Fruit fly (Drosophila melanogaster): ENCODE measurements around the gene Pfdn2.

The Pfdn2 gene

DNA sequence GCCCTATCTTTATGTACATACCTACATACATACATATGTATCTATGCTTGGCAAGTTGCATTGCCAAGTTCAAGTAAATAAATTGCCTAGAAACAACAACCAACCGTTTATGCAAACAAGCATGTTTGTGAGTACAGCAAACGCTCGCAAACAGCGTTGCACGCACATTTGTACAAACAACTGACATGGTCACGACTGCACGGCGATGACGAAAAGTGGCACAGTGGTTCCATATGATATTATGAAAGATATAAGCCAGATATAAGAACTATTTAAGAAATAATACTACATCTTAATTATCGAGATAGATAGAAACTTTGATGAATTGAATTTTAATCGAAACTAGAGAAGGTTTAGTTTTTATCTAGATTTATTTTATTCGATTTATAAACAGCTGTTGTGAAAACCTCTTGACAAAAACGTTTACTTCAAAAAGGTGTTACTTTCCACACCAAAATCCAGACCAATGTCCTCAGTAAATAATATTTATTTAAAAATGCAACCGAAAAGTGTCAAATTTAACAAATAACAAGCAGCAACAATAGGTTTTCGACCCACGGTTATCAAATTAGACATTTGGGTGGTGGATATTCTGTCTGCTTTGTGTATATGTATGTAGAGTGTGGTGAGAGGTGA is 15.7 kb upstream of the Pfdn2 start:
- TF ChIP-seq CG5204 (GFP tag; optimal IDR thresholded peaks at IDR 0.05) (peak; percentile 50), CG11617 (GFP tag; optimal IDR thresholded peaks at IDR 0.05) (peak; percentile 77), CG14711 (tag; optimal IDR thresholded peaks at IDR 0.05) (peak; percentile 29), CG1620 (GFP tag; optimal IDR thresholded peaks at IDR 0.05) (no peak), tj (GFP tag; optimal IDR thresholded peaks at IDR 0.05) (peak; percentile 63), cnc (optimal IDR thresholded peaks at IDR 0.05) (no peak), CG7045 (GFP tag; optimal IDR thresholded peaks at IDR 0.05) (peak; percentile 39), ovo (GFP tag; optimal IDR thresholded peaks at IDR 0.05) (no peak), pad (GFP tag; optimal IDR thresholded peaks at IDR 0.05) (peak; percentile 15), bab1 (GFP tag; optimal IDR thresholded peaks at IDR 0.05) (peak; percentile 59), Mnt (GFP tag; optimal IDR thresholded peaks at IDR 0.05) (no peak), CG33017 (tag; optimal IDR thresholded peaks at IDR 0.05) (peak; percentile 48), CG7101 (tag; optimal IDR thresholded peaks at IDR 0.05) (peak; percentile 47), CG12768 (GFP tag; optimal IDR thresholded peaks at IDR 0.05) (no peak), kay (GFP tag; ENCODE audit: borderline replicate concordance) (peak; percentile 86)

DNA sequence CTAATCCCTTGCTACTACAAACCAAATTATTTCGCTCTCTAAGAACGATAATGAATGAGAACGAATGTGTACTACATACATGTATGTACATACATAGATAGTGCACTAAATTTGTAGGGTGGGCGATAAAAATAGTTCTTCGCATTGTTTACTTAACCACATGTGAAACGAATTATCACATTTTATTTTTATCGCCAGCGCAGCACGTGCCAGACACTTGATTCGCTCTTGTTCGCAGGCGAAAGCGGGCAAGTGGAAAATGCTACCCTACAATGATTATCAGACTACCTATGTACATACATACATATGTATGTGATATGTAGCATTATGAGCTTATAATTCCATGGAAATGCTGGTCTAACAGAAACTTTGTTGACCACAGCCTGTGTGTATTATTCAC is 11.6 kb upstream of the Pfdn2 start:
- TF ChIP-seq cic (GFP tag; optimal IDR thresholded peaks at IDR 0.05), result peak; percentile 26
- TF ChIP-seq CG5204 (GFP tag; optimal IDR thresholded peaks at IDR 0.05), result no peak
- TF ChIP-seq CG14711 (tag; optimal IDR thresholded peaks at IDR 0.05), result peak; percentile 7
- peak; percentile 73 for TF ChIP-seq Mnt (GFP tag; optimal IDR thresholded peaks at IDR 0.05)

dm6 chr3L:11084557-11085231 is 10.5 kb upstream of the Pfdn2 start:
- TF ChIP-seq Hr96 (GFP tag; optimal IDR thresholded peaks at IDR 0.05), result no peak
- TF ChIP-seq Clk (GFP tag; optimal IDR thresholded peaks at IDR 0.05), result peak; percentile 88
- peak; percentile 94 for TF ChIP-seq CG7101 (tag; optimal IDR thresholded peaks at IDR 0.05)
- TF ChIP-seq CG12768 (GFP tag; optimal IDR thresholded peaks at IDR 0.05), result peak; percentile 97
- peak; percentile 94 for TF ChIP-seq CG7045 (GFP tag; optimal IDR thresholded peaks at IDR 0.05)
- TF ChIP-seq ovo (GFP tag; optimal IDR thresholded peaks at IDR 0.05), result no peak
- TF ChIP-seq Crg-1 (GFP tag; optimal IDR thresholded peaks at IDR 0.05), result peak; percentile 93
- peak; percentile 96 for TF ChIP-seq bab1 (GFP tag; optimal IDR thresholded peaks at IDR 0.05)
- TF ChIP-seq cnc (optimal IDR thresholded peaks at IDR 0.05), result no peak
- TF ChIP-seq CG11617 (GFP tag; optimal IDR thresholded peaks at IDR 0.05), result peak; percentile 95
- TF ChIP-seq toe (GFP tag; optimal IDR thresholded peaks at IDR 0.05), result no peak
- TF ChIP-seq tj (GFP tag; optimal IDR thresholded peaks at IDR 0.05), result peak; percentile 79
- TF ChIP-seq CG33017 (tag; optimal IDR thresholded peaks at IDR 0.05), result peak; percentile 96
- peak; percentile 65 for TF ChIP-seq Mnt (GFP tag; optimal IDR thresholded peaks at IDR 0.05)
- no peak for TF ChIP-seq CG5204 (GFP tag; optimal IDR thresholded peaks at IDR 0.05)
- TF ChIP-seq kay (GFP tag; ENCODE audit: borderline replicate concordance), result peak; percentile 86
- peak; percentile 93 for TF ChIP-seq CG14711 (tag; optimal IDR thresholded peaks at IDR 0.05)
- TF ChIP-seq pad (GFP tag; optimal IDR thresholded peaks at IDR 0.05), result peak; percentile 85
- TF ChIP-seq cic (GFP tag; optimal IDR thresholded peaks at IDR 0.05), result peak; percentile 82
- TF ChIP-seq CG1620 (GFP tag; optimal IDR thresholded peaks at IDR 0.05), result peak; percentile 93

DNA sequence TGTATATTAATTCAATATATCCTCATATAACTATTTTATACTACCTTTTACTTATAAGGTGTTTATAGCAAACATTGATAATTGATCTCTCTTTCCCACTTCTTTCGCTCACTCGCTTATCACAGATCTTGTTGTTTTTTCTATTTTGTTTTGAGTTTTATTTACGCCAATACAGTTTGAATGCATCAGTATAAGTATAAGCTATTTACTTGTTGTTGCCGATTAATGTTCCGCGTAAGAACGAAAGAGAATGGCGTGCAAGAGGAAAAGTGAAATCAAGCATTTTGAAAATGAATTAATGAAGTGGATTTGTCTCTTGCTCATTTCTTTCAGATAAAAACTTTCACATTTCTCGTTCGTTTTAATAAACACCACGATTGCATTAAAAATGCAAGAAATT is 9.4 kb upstream of the Pfdn2 start:
- peak; percentile 48 for TF ChIP-seq tj (GFP tag; optimal IDR thresholded peaks at IDR 0.05)
- TF ChIP-seq cic (GFP tag; optimal IDR thresholded peaks at IDR 0.05), result peak; percentile 77
- TF ChIP-seq bab1 (GFP tag; optimal IDR thresholded peaks at IDR 0.05), result no peak
- no peak for TF ChIP-seq pad (GFP tag; optimal IDR thresholded peaks at IDR 0.05)
- peak; percentile 96 for TF ChIP-seq kay (GFP tag; ENCODE audit: borderline replicate concordance)

DNA sequence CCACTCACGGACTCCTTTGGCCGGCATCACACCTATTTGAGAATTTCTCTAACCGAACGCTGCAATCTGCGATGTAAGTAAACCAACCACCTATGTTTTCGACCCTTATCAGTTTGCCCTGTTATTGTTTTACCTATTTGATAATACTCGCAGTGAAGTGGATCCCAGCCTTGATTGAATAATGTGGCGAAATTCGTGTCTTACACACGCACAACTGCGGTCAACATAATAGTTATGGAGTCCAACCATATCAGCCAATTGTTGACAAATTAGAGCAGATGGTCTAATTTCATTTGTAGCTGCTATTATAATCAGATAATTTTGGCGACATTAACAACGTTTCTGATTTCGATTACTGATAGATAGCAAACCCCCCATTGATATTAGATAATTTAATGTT is 3.1 kb downstream of the Pfdn2 start:
- TF ChIP-seq kay (GFP tag; ENCODE audit: borderline replicate concordance) (no peak), ovo (GFP tag; optimal IDR thresholded peaks at IDR 0.05) (no peak), bab1 (GFP tag; optimal IDR thresholded peaks at IDR 0.05) (no peak), CG5204 (GFP tag; optimal IDR thresholded peaks at IDR 0.05) (no peak), cnc (optimal IDR thresholded peaks at IDR 0.05) (no peak), CG14711 (tag; optimal IDR thresholded peaks at IDR 0.05) (no peak), Mnt (GFP tag; optimal IDR thresholded peaks at IDR 0.05) (no peak), CG7045 (GFP tag; optimal IDR thresholded peaks at IDR 0.05) (no peak), CG1620 (GFP tag; optimal IDR thresholded peaks at IDR 0.05) (no peak), toe (GFP tag; optimal IDR thresholded peaks at IDR 0.05) (no peak), CG7101 (tag; optimal IDR thresholded peaks at IDR 0.05) (no peak), cic (GFP tag; optimal IDR thresholded peaks at IDR 0.05) (no peak)

- TF ChIP-seq CG11617 (GFP tag; optimal IDR thresholded peaks at IDR 0.05) (peak; percentile 36), CG14711 (tag; optimal IDR thresholded peaks at IDR 0.05) (peak; percentile 43), pad (GFP tag; optimal IDR thresholded peaks at IDR 0.05) (peak; percentile 46), tj (GFP tag; optimal IDR thresholded peaks at IDR 0.05) (peak; percentile 98), CG5204 (GFP tag; optimal IDR thresholded peaks at IDR 0.05) (no peak), cic (GFP tag; optimal IDR thresholded peaks at IDR 0.05) (peak; percentile 79), Hr96 (GFP tag; optimal IDR thresholded peaks at IDR 0.05) (no peak), CG1620 (GFP tag; optimal IDR thresholded peaks at IDR 0.05) (no peak), CG7045 (GFP tag; optimal IDR thresholded peaks at IDR 0.05) (peak; percentile 23), CG12768 (GFP tag; optimal IDR thresholded peaks at IDR 0.05) (peak; percentile 70), bab1 (GFP tag; optimal IDR thresholded peaks at IDR 0.05) (peak; percentile 13), Clk (GFP tag; optimal IDR thresholded peaks at IDR 0.05) (no peak), CG33017 (tag; optimal IDR thresholded peaks at IDR 0.05) (peak; percentile 22), kay (GFP tag; ENCODE audit: borderline replicate concordance) (no peak), ovo (GFP tag; optimal IDR thresholded peaks at IDR 0.05) (peak; percentile 56), cnc (optimal IDR thresholded peaks at IDR 0.05) (no peak), toe (GFP tag; optimal IDR thresholded peaks at IDR 0.05) (no peak), CG7101 (tag; optimal IDR thresholded peaks at IDR 0.05) (peak; percentile 63), Crg-1 (GFP tag; optimal IDR thresholded peaks at IDR 0.05) (peak; percentile 48), Mnt (GFP tag; optimal IDR thresholded peaks at IDR 0.05) (peak; percentile 89)
Measured at dm6 chr3L:11070372-11070854, 3.8 kb downstream of the Pfdn2 start, which contains the start of gene Mocs1. Mocs1 (plus strand) TSS chr3L:11070526.
